Worm (Caenorhabditis elegans) whole organism, mixed stage, embryonic: ENCODE measurements around the gene snn-1.
A peak's percentile ranks its signal among the peaks of the same experiment; 100 is the strongest.

Experiments used
- blmp-1 ChIP-seq: fragments of 150-350 bp; optimal IDR thresholded peaks from 2 replicates; lab custom pipeline; 2014; ENCODE audit warnings: missing biosample characterization, missing genetic modification characterization
- ceh-43 ChIP-seq: fragments of 200-800 bp; sonication (Bioruptor generic); optimal IDR thresholded peaks from 2 replicates; lab custom pipeline; 2018; ENCODE audit warnings: mild to moderate bottlenecking, missing genetic modification characterization, moderate library complexity, missing compliant biosample characterization
- flh-1 ChIP-seq: fragments of 200-800 bp; sonication (Bioruptor generic); optimal IDR thresholded peaks from 2 replicates; lab custom pipeline; 2018; ENCODE audit warnings: mild to moderate bottlenecking, missing genetic modification characterization, moderate library complexity, missing compliant biosample characterization
- hlh-1 ChIP-seq: fragments of 150-350 bp; optimal IDR thresholded peaks from 2 replicates; lab custom pipeline; 2014; ENCODE audit warnings: missing biosample characterization, missing genetic modification reagents, missing genetic modification characterization
- mab-5 ChIP-seq: fragments of 150-350 bp; optimal IDR thresholded peaks from 2 replicates; lab custom pipeline; 2014; ENCODE audit warnings: missing biosample characterization, missing genetic modification characterization
- mls-2 ChIP-seq: sonication (generic microtip); optimal IDR thresholded peaks from 2 replicates; lab custom pipeline; 2016; ENCODE audit warnings: mild to moderate bottlenecking, missing genetic modification characterization, moderate library complexity, missing compliant biosample characterization
- snpc-4 ChIP-seq: fragments of 150-350 bp; optimal IDR thresholded peaks from 2 replicates; lab custom pipeline; 2014; ENCODE audit warnings: missing biosample characterization, missing genetic modification characterization
- unc-120 ChIP-seq: sonication (generic microtip); optimal IDR thresholded peaks from 2 replicates; lab custom pipeline; 2017; ENCODE audit warnings: missing genetic modification characterization, missing compliant biosample characterization; ENCODE audit not compliant: poor library complexity, severe bottlenecking
- unc-62 ChIP-seq: fragments of 150-350 bp; optimal IDR thresholded peaks from 2 replicates; lab custom pipeline; 2014; ENCODE audit warnings: missing biosample characterization, missing genetic modification reagents, missing genetic modification characterization
- zip-8 ChIP-seq: fragments of 150-350 bp; optimal IDR thresholded peaks from 2 replicates; lab custom pipeline; 2014; ENCODE audit warnings: missing biosample characterization, missing genetic modification characterization

The snn-1 gene

DNA sequence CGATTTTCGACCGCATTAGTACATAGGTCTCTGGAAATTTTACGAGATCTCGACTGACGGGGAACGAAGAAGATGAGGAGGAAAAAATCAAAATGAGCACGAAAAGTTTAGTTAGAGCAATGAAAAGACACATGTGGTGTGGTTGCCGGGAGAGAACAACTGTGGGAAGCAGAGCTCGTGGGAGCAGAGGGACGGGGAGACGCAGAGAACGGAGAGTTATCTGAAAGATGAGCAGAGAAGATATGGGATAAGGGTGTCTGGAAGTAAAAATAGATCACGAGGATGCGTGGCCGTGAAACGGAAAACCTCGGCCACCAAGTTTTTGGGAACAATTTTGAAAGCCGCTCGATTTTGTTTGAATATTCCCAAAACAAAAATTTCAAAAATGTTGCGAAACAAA is 53.4 kb downstream of the snn-1 start, which contains the start of gene Y41D4A.7:
Gene Y41D4A.7, minus strand, starts transcription at position 18 of the 400 bp plus-strand sequence.
- no peak for TF ChIP-seq unc-120 (tag; lab: Kevin White, UChicago)
- TF ChIP-seq hlh-1 (tag; lab: Kevin White, UChicago): peak; percentile 92
- no peak for TF ChIP-seq blmp-1 (tag; lab: Kevin White, UChicago)
- no peak for TF ChIP-seq mab-5
- TF ChIP-seq zip-8 (tag; lab: Kevin White, UChicago): no peak
- TF ChIP-seq snpc-4: no peak
- no peak for TF ChIP-seq ceh-43
- TF ChIP-seq flh-1 (GFP tag; lab: Kevin White, UChicago): no peak
- TF ChIP-seq, all 35 proteins: peak for 1

DNA sequence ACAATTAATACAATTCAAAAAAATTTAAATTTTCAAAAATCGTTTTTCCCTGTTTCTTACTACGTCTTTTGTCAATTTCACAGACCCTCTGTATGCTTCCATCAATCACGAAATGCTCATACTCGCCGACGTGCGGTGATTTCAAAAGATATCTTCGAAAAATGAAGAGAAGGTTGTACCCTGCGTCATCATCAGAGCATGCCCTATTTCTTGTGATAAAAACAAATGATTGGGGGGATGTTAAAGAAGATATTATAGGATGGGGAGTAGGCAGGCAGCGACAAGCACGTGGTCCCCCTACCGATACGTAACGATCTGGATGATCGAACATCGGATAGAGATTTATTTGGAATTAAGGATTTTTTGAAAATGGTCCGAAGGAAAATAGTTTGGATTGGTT is 56.3 kb downstream of the snn-1 start:
- TF ChIP-seq hlh-1 (tag; lab: Kevin White, UChicago) (peak; percentile 3), mls-2 (tag; lab: Kevin White, UChicago) (no peak), unc-62 (GFP tag; lab: Kevin White, UChicago) (peak; percentile 36)
